Fruit fly (Drosophila melanogaster) whole organism, adult: ENCODE measurements around the gene CG8191.
A peak's percentile ranks its signal among the peaks of the same experiment; 100 is the strongest.

Experiments used
- CG11617 ChIP-seq: fragments of 200-800 bp; sonication (Bioruptor generic); optimal IDR thresholded peaks from 2 replicates; lab custom pipeline; 2017; ENCODE audit warnings: mild to moderate bottlenecking, missing biosample characterization, missing genetic modification reagents, missing genetic modification characterization
- CG12768 ChIP-seq: fragments of 200-800 bp; sonication (Bioruptor generic); optimal IDR thresholded peaks from 2 replicates; lab custom pipeline; 2017; ENCODE audit warnings: missing biosample characterization, missing genetic modification characterization, mild to moderate bottlenecking, moderate library complexity, missing genetic modification reagents
- CG14711 ChIP-seq: fragments of 200-800 bp; sonication (Bioruptor generic); optimal IDR thresholded peaks from 2 replicates; lab custom pipeline; 2018; ENCODE audit warnings: missing biosample characterization, mild to moderate bottlenecking, missing genetic modification characterization, moderate library complexity
- CG1620 ChIP-seq: fragments of 200-800 bp; sonication (Bioruptor generic); optimal IDR thresholded peaks from 2 replicates; lab custom pipeline; 2016; ENCODE audit warnings: missing biosample characterization, missing genetic modification characterization
- CG33017 ChIP-seq: fragments of 200-800 bp; sonication (Bioruptor generic); optimal IDR thresholded peaks from 2 replicates; lab custom pipeline; 2018; ENCODE audit warnings: missing biosample characterization, mild to moderate bottlenecking, missing genetic modification characterization, moderate library complexity
- CG5204 ChIP-seq: fragments of 200-800 bp; sonication (Bioruptor generic); optimal IDR thresholded peaks from 2 replicates; lab custom pipeline; 2016; ENCODE audit warnings: missing biosample characterization, missing genetic modification characterization
- CG7045 ChIP-seq: fragments of 200-800 bp; sonication (Bioruptor generic); optimal IDR thresholded peaks from 2 replicates; lab custom pipeline; 2017; ENCODE audit warnings: missing biosample characterization, mild to moderate bottlenecking, missing genetic modification characterization
- CG7101 ChIP-seq: fragments of 200-800 bp; sonication (Bioruptor generic); optimal IDR thresholded peaks from 2 replicates; lab custom pipeline; 2018; ENCODE audit warnings: missing biosample characterization, mild to moderate bottlenecking, missing genetic modification characterization, moderate library complexity
- Clk ChIP-seq: fragments of 200-800 bp; sonication (Bioruptor generic); optimal IDR thresholded peaks from 2 replicates; lab custom pipeline; 2017; ENCODE audit warnings: missing biosample characterization, missing genetic modification characterization
- Crg-1 ChIP-seq: fragments of 200-800 bp; sonication (Bioruptor generic); optimal IDR thresholded peaks from 2 replicates; lab custom pipeline; 2016; ENCODE audit warnings: missing biosample characterization, missing genetic modification characterization
- Hr96 ChIP-seq: fragments of 200-800 bp; sonication (Bioruptor generic); optimal IDR thresholded peaks from 2 replicates; lab custom pipeline; 2016; ENCODE audit warnings: missing biosample characterization, missing genetic modification characterization
- Mnt ChIP-seq: fragments of 200-800 bp; sonication (Bioruptor generic); optimal IDR thresholded peaks from 2 replicates; lab custom pipeline; 2016; ENCODE audit warnings: missing biosample characterization, mild to moderate bottlenecking, missing genetic modification characterization
- bab1 ChIP-seq: fragments of 200-800 bp; sonication (Bioruptor generic); optimal IDR thresholded peaks from 3 replicates; lab custom pipeline; 2019; ENCODE audit warnings: missing biosample characterization, mild to moderate bottlenecking, missing genetic modification characterization, moderate library complexity
- cic ChIP-seq: fragments of 200-800 bp; sonication (Bioruptor generic); optimal IDR thresholded peaks from 2 replicates; lab custom pipeline; 2017; ENCODE audit warnings: missing biosample characterization, mild to moderate bottlenecking, missing genetic modification characterization, moderate library complexity
- cnc ChIP-seq, 2 experiments: fragments of >200 bp; optimal IDR thresholded peaks; 2 replicates each; lab custom pipeline; 2017
- kay ChIP-seq: fragments of 200-800 bp; sonication (Bioruptor generic); peaks from one replicate; lab custom pipeline; 2016; ENCODE audit warnings: missing biosample characterization, missing genetic modification characterization, borderline replicate concordance
- ovo ChIP-seq: fragments of 200-800 bp; sonication (Bioruptor generic); optimal IDR thresholded peaks from 2 replicates; lab custom pipeline; 2016; ENCODE audit warnings: missing biosample characterization, missing genetic modification characterization
- pad ChIP-seq: fragments of 200-800 bp; sonication (Bioruptor generic); optimal IDR thresholded peaks from 3 replicates; lab custom pipeline; 2017; ENCODE audit warnings: missing biosample characterization, missing genetic modification characterization, mild to moderate bottlenecking, moderate library complexity, missing genetic modification reagents
- tj ChIP-seq: fragments of 200-800 bp; sonication (Bioruptor generic); optimal IDR thresholded peaks from 3 replicates; lab custom pipeline; 2017; ENCODE audit warnings: missing biosample characterization, mild to moderate bottlenecking, missing genetic modification characterization, moderate library complexity
- toe ChIP-seq: fragments of 200-800 bp; sonication (Bioruptor generic); optimal IDR thresholded peaks from 2 replicates; lab custom pipeline; 2016; ENCODE audit warnings: missing biosample characterization, missing genetic modification characterization

Gene CG8191

DNA sequence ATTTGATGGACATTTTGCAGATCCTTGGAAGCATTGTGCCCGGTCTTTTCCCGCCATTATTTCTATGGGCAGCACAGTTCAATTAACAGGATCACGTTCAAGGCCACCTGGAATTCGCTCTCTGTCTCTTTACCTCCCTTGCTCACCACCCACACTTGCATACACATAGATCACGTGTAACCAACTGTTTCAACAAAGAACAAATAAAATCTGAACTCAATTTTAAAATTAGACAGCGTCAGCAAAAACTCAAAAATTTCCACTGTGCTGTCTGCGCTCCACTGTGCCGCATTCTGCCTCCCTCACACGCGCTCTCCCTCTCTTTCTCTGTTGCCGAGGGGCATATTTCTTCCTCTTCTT lies 22.4 kb upstream of the CG8191 start:
- TF ChIP-seq tj (peak; percentile 90), Hr96 (no peak), toe (GFP tag; lab: Kevin White, UChicago) (no peak), Mnt (no peak)

- peak; percentile 83 for TF ChIP-seq tj
- peak; percentile 99 for TF ChIP-seq ovo (GFP tag; lab: Kevin White, UChicago)
- TF ChIP-seq CG12768 (GFP tag; lab: Kevin White, UChicago) = no peak
- TF ChIP-seq CG11617 (GFP tag; lab: Kevin White, UChicago) = peak; percentile 16
- peak; percentile 41 for TF ChIP-seq pad (GFP tag; lab: Kevin White, UChicago)
- TF ChIP-seq cic (GFP tag; lab: Kevin White, UChicago) = peak; percentile 43
- TF ChIP-seq CG7045 (GFP tag; lab: Kevin White, UChicago) = no peak
- TF ChIP-seq Mnt = peak; percentile 99
These were observed 21.8 kb upstream of the CG8191 start, which contains the start of the genes CG9281 and CG15601 for dm6 chrX:15709984-15710750. Gene CG9281, minus strand, starts transcription at chrX:15710539. Gene CG15601, plus strand, starts transcription at chrX:15710647.

dm6 chrX:15710751-15711179 lies 21.2 kb upstream of the CG8191 start:
- no peak for TF ChIP-seq CG33017 (tag; lab: Kevin White, UChicago)
- peak; percentile 14 for TF ChIP-seq Mnt

dm6 chrX:15712409-15712808 lies 19.6 kb upstream of the CG8191 start, which contains the start of gene HUWE1:
Gene HUWE1, plus strand, starts transcription at chrX:15712628.
- TF ChIP-seq pad (GFP tag; lab: Kevin White, UChicago) (peak; percentile 36), CG7101 (tag; lab: Kevin White, UChicago) (peak; percentile 63), CG11617 (GFP tag; lab: Kevin White, UChicago) (peak; percentile 60), Hr96 (no peak), Clk (no peak), CG33017 (tag; lab: Kevin White, UChicago) (no peak), CG14711 (tag; lab: Kevin White, UChicago) (peak; percentile 22), cic (GFP tag; lab: Kevin White, UChicago) (no peak), toe (GFP tag; lab: Kevin White, UChicago) (no peak), CG12768 (GFP tag; lab: Kevin White, UChicago) (no peak), Mnt (peak; percentile 73), cnc (optimal IDR thresholded peaks at IDR 0.05; lab: Kevin White, UChicago) (no peak), CG1620 (peak; percentile 48), CG5204 (GFP tag; lab: Kevin White, UChicago) (no peak), kay (GFP tag; lab: Kevin White, UChicago) (no peak), tj (peak; percentile 13), bab1 (GFP tag; lab: Kevin White, UChicago) (peak; percentile 59)

DNA sequence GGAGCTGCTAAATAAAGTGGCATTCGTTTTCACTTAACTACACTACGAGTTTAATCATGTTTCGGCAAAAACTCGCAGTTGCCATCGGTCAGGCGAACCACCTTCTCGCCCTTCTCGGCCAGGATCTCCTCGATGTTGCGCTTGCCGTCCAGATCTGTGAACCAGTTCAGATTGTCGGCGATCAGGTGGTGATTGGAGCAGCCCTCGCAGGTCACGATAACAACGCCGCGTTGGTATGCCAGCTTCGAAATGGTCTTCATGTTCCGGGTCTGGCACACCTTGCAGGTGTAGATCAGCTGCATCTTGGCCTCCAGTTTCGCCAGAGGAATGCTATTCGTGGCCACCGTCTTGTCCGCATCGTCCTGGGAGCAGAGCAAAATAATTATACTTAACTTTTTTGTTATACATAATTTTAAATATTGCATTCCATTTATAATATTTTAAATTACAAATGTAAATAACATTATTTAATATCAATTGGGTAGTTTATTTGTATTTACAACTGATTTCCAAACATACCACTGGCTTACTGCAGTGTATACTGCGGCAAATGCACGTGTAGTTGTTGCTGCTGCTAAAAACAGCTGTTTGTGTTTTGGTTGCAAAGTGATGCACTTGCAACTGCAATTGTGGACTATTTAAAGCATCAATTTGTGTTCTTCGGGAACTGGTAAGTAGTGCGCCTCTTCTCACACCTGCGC lies 1.4 kb downstream of the CG8191 start:
- TF ChIP-seq Mnt (peak; percentile 73), ovo (GFP tag; lab: Kevin White, UChicago) (no peak), CG7101 (tag; lab: Kevin White, UChicago) (peak; percentile 42), CG11617 (GFP tag; lab: Kevin White, UChicago) (no peak), CG1620 (no peak), CG14711 (tag; lab: Kevin White, UChicago) (no peak), toe (GFP tag; lab: Kevin White, UChicago) (no peak)

- TF ChIP-seq CG5204 (GFP tag; lab: Kevin White, UChicago) (no peak), CG7101 (tag; lab: Kevin White, UChicago) (peak; percentile 69), pad (GFP tag; lab: Kevin White, UChicago) (peak; percentile 57), toe (GFP tag; lab: Kevin White, UChicago) (peak; percentile 87), CG12768 (GFP tag; lab: Kevin White, UChicago) (peak; percentile 38), kay (GFP tag; lab: Kevin White, UChicago) (no peak), bab1 (GFP tag; lab: Kevin White, UChicago) (peak; percentile 65), Clk (no peak), Crg-1 (GFP tag; lab: Kevin White, UChicago) (peak; percentile 77), CG33017 (tag; lab: Kevin White, UChicago) (peak; percentile 26), tj (peak; percentile 51), cnc (optimal IDR thresholded peaks at IDR 0.05; lab: Kevin White, UChicago) (no peak), CG11617 (GFP tag; lab: Kevin White, UChicago) (peak; percentile 71), ovo (GFP tag; lab: Kevin White, UChicago) (peak; percentile 44), Hr96 (no peak), Mnt (peak; percentile 87), cic (GFP tag; lab: Kevin White, UChicago) (no peak), CG1620 (peak; percentile 90), CG7045 (GFP tag; lab: Kevin White, UChicago) (peak; percentile 41), CG14711 (tag; lab: Kevin White, UChicago) (peak; percentile 53)
These were observed 2.0 kb downstream of the CG8191 start, which contains the start of the genes CG12379 and MagR for dm6 chrX:15733995-15734394. Gene CG12379, minus strand, starts transcription at chrX:15733996. Gene MagR, plus strand, starts transcription at chrX:15734270.
